Fruit fly (Drosophila melanogaster) ovary, adult (tissue): ENCODE measurements around the gene rogdi.
A peak's percentile ranks its signal among the peaks of the same experiment; 100 is the strongest.

Source experiments
- CG17801 ChIP-seq: fragments of 200-800 bp; optimal IDR thresholded peaks from 2 replicates; lab custom pipeline; 2019; ENCODE audit warnings: missing biosample characterization, mild to moderate bottlenecking, missing genetic modification characterization, moderate library complexity; ENCODE audit not compliant: partially characterized antibody

The rogdi gene

DNA sequence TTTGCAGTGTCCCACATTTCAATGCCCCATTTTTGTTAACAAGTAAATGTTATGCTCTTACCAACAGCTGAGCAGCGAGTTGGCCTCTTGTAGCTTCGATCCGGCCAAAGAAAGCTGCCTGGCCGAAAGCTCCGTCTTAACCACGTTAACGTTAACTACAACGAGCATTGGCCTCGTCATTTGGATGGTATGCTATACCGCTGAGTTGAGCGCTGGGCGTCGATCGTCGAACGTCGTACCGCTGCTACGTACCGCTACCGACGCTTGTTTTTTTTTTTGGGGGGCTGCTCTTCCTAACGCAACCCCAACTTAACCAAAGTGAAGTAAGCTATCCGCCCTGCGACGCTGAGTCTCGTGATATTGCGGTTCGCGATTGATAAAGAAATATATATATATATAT is at the start of gene rogdi:
TSS of gene rogdi (plus strand) at position 199 of the 400 bp plus-strand sequence.
- TF ChIP-seq CG17801 (GFP tag; lab: Kevin White, UChicago) = no peak

DNA sequence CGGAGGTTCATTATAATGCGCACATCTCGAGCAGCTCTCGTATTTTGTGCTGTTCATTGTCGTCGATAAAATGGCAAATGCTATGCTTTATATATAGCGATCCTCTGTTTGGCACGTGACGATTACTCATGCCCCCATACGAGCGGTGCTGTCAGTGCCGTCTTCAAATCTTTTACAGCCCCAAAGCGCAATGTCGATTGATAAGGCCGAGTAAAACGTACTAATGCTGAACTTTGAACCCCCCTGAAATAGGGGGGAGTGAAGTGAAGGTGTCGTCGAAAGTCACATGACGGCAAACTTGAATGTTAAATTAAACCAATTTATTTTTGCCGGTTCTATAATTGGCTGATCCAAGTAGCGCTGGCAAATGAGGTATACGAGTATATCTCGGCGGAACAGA is 49.0 kb upstream of the rogdi start:
- TF ChIP-seq CG17801 (GFP tag; lab: Kevin White, UChicago) = peak; percentile 33

DNA sequence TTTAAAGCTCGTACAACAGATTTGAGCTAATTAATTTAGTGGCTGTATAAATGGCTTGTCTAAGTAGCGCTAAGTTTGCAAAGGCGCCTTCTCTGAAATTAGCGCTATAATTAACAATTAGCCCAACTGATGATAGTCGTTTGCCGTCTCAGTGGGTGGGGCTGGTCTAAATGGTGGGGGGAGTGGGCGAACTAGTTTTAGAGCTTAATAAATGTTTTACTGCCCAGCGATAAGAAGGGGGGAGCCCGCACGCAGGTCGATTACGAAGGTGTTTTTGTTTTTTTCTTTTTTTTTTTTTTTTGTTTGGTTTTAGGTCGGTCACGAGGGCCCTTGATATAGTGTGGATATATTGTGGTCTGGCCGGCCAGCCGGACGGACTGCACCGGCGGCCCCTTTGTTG is 48.3 kb upstream of the rogdi start:
- TF ChIP-seq CG17801 (GFP tag; lab: Kevin White, UChicago) = no peak

DNA sequence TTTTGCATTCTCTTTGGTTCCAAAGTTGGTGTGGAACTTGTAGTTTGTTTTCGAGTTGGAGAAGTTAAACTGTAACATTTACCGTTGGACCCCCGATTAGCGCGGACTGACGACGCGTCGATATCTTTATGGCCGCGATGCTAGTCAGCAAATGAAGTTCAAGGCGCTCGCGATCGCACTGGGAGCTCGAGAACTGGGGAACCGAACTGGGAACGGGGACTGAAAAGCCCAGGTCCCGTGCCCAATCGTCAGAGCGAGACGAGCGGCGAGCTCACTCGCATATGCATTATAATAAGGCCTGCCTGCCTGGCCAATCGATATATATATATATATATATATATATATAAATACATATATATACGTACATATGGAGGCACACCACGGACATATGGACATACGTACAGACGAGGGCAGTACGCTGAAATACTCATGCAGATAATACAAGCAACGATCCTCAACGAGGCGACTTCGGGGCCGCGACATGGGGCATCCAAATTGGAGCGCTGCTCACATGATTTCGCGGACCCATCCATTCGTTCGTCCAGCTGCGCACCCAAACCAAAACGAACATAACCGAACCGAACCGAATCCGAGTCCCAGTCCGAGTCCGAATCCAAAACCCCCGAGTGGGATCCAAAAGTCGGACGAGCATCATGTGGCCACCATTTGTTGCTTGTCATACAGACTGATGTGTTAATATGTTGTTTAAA is 47.0 kb upstream of the rogdi start:
- TF ChIP-seq CG17801 (GFP tag; lab: Kevin White, UChicago) = no peak

- TF ChIP-seq CG17801 (GFP tag; lab: Kevin White, UChicago) = peak; percentile 29
These were observed 45.8 kb upstream of the rogdi start for dm6 chr3L:17003251-17004171.

dm6 chr3L:17004218-17004759 is 45.0 kb upstream of the rogdi start:
- no peak for TF ChIP-seq CG17801 (GFP tag; lab: Kevin White, UChicago)

DNA sequence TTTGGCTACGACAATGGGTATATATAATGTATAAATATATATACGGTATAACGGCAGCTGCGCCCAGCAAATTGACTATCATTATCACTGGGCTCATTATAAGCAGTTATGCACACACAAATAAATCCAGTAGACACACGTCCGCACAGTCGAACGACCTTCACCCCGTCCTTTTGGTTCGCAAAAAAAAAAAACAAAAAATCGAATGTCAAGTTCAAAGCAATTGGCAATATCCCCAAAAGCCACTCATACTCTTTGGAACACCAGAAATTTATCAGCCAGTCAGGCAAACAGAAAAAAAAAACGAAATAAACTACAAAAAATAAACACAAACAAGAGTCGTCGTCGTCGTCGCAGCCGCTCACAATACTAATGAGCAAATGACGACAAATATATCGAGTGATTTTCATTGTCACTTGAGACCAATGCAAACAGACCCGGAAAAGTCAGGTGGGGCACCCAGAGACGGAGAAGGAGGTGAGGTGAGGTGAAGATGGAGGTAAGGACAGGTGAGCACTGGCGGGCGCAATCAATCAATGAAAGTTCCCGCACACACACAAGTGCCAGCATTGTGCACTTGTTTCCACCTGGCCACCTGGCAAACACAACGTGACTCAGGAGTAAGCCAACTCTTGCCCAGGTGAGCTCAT is 44.4 kb upstream of the rogdi start:
- TF ChIP-seq CG17801 (GFP tag; lab: Kevin White, UChicago) = no peak

dm6 chr3L:17005415-17005796 is 43.9 kb upstream of the rogdi start:
- TF ChIP-seq CG17801 (GFP tag; lab: Kevin White, UChicago) = no peak

dm6 chr3L:17006250-17006693 is 43.0 kb upstream of the rogdi start:
- TF ChIP-seq CG17801 (GFP tag; lab: Kevin White, UChicago) = no peak

- peak; percentile 15 for TF ChIP-seq CG17801 (GFP tag; lab: Kevin White, UChicago)
These were observed 42.3 kb upstream of the rogdi start for dm6 chr3L:17007041-17007471.

dm6 chr3L:17007496-17007895 is 41.8 kb upstream of the rogdi start:
- no peak for TF ChIP-seq CG17801 (GFP tag; lab: Kevin White, UChicago)

DNA sequence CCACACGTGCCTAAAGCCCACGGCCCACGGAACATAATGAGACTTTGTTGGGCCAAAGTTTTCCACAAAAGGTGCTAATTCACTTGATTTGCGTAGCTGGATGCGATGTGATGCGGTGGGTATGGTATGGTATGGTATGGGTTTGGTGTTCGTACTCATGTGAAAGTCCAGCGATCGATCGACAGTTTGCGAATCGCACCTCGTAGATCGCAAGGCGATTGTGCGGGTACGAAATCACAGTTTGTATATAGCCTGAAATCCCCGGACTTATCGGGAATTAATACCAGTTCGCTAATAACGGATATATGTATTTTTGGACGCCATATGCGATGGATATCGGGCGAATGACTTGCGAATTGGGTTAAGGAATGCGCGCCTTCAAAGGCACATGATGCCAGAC is 41.4 kb upstream of the rogdi start:
- no peak for TF ChIP-seq CG17801 (GFP tag; lab: Kevin White, UChicago)

DNA sequence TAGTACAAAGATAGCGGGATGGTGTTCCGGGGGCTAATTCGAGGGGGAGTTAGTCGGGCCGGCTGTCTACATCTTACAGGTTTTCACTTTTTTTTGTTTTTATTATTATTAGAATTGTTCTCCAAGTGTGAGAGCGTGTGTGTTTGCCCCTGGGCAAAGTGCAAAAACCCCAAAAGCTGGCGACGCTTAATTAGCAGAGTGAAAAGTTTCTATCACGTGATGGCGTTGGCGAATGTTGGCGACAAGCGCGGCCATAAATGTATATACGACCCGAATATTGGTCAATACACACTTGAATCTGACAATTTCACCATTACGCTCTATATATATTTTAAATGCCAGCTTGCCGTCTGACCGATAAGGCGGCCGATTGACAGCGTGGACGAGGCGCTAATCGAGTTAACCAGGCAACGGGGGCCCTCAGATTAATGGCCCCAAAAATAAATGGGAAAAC is 40.4 kb upstream of the rogdi start:
- TF ChIP-seq CG17801 (GFP tag; lab: Kevin White, UChicago) = no peak

DNA sequence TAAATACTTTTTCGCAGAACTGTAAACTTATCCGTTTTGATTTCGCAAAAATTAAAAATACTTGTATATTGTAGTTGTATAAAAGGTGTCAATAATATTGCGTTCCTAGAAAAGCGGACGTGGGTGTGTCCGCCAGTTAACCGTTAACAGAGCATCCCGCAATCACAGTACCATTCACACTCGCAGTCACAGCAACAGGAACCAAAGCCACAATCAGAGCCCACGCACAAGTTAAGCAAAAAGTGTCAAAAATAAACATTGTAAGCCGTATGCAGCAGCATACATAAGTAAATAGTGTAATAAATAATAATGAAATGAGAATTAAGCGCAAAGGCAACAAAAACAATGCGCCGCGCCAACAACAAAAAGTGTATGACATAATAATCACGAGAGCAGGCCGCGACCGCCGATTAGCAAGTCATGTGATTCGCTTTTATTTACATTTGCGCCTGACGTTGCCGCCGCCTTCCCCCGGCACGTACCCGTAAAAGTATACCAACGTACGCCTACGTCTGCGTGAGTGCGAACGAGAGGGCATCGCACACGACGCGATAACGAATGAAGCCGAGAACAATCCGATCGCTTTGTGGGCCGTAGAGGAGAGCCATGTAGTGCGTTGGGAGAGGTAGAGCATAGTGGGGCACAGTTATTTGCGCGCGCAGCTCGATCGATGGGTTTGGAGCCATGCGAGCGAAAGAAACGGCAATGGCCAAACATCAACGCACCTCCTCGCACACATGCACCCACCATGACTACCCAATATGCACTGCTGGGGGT is 39.4 kb upstream of the rogdi start:
- TF ChIP-seq CG17801 (GFP tag; lab: Kevin White, UChicago) = peak; percentile 82
